Fruit fly (Drosophila melanogaster) whole organism, prepupa: Measurements from ENCODE around the gene Mulk.
A peak's percentile ranks its signal among the peaks of the same experiment; 100 is the strongest.

ENCODE experiments used
- Blimp-1 ChIP-seq: fragments of 200-800 bp; sonication (Bioruptor generic); optimal IDR thresholded peaks from 3 replicates; lab custom pipeline; 2017; ENCODE audit warnings: missing biosample characterization, missing genetic modification characterization, mild to moderate bottlenecking, moderate library complexity, missing genetic modification reagents
- CG10631 ChIP-seq: fragments of 200-800 bp; sonication (Bioruptor generic); optimal IDR thresholded peaks from 2 replicates; lab custom pipeline; 2016; ENCODE audit warnings: missing biosample characterization, missing genetic modification characterization
- CG10669 ChIP-seq: fragments of 200-800 bp; sonication (Bioruptor generic); optimal IDR thresholded peaks from 3 replicates; lab custom pipeline; 2018; ENCODE audit warnings: missing biosample characterization, mild to moderate bottlenecking, missing genetic modification characterization, moderate library complexity
- CG11294 ChIP-seq: fragments of 200-800 bp; sonication (Bioruptor generic); IDR thresholded peaks from 2 replicates; pipeline ENCODE4 v1.3.6; 2022; ENCODE audit warnings: missing biosample characterization, missing genetic modification characterization
- CG11902 ChIP-seq: fragments of 200-800 bp; sonication (Bioruptor generic); optimal IDR thresholded peaks from 3 replicates; lab custom pipeline; 2016; ENCODE audit warnings: missing biosample characterization, missing genetic modification characterization
- CG15336 ChIP-seq: fragments of 200-800 bp; sonication (Bioruptor generic); IDR thresholded peaks from 2 replicates; pipeline ENCODE4 v1.3.6; 2022; ENCODE audit warnings: missing biosample characterization, missing genetic modification characterization
- CG3032 ChIP-seq: fragments of 200-800 bp; optimal IDR thresholded peaks from 2 replicates; lab custom pipeline; 2019; ENCODE audit warnings: missing biosample characterization, mild to moderate bottlenecking, missing genetic modification characterization, moderate library complexity
- CG31627 ChIP-seq: fragments of 200-800 bp; sonication (Bioruptor generic); optimal IDR thresholded peaks from 3 replicates; lab custom pipeline; 2016; ENCODE audit warnings: missing biosample characterization, missing genetic modification characterization
- CG32006 ChIP-seq: fragments of 200-800 bp; sonication (Bioruptor generic); optimal IDR thresholded peaks from 3 replicates; lab custom pipeline; 2017; ENCODE audit warnings: missing biosample characterization, mild to moderate bottlenecking, missing genetic modification characterization
- CG3919 ChIP-seq: fragments of 200-800 bp; sonication (Bioruptor generic); optimal IDR thresholded peaks from 3 replicates; lab custom pipeline; 2016; ENCODE audit warnings: missing biosample characterization, missing genetic modification characterization
- CG4318 ChIP-seq: fragments of 200-800 bp; sonication (Bioruptor generic); optimal IDR thresholded peaks from 3 replicates; lab custom pipeline; 2017; ENCODE audit warnings: missing biosample characterization, mild to moderate bottlenecking, missing genetic modification characterization
- CG6163 ChIP-seq: fragments of 200-800 bp; sonication (Bioruptor generic); IDR thresholded peaks from 3 replicates; pipeline ENCODE4 v1.3.6; 2022; ENCODE audit warnings: missing biosample characterization, missing genetic modification characterization
- CG6792 ChIP-seq: fragments of 200-800 bp; sonication (Bioruptor generic); optimal IDR thresholded peaks from 3 replicates; lab custom pipeline; 2016; ENCODE audit warnings: missing biosample characterization, missing genetic modification characterization
- CG6808 ChIP-seq: fragments of 200-800 bp; sonication (Bioruptor generic); optimal IDR thresholded peaks from 3 replicates; lab custom pipeline; 2017; ENCODE audit warnings: missing biosample characterization, missing genetic modification characterization, mild to moderate bottlenecking, moderate library complexity, missing genetic modification reagents
- CG6854 ChIP-seq: fragments of 200-800 bp; sonication (Bioruptor generic); optimal IDR thresholded peaks from 2 replicates; lab custom pipeline; 2017; ENCODE audit warnings: missing biosample characterization, mild to moderate bottlenecking, missing genetic modification characterization
- CG8119 ChIP-seq: fragments of 200-800 bp; sonication (Bioruptor generic); IDR thresholded peaks from 3 replicates; pipeline ENCODE4 v1.3.6; 2022; ENCODE audit warnings: missing biosample characterization, missing genetic modification characterization
- CG9139 ChIP-seq: fragments of 200-800 bp; sonication (Bioruptor generic); optimal IDR thresholded peaks from 3 replicates; lab custom pipeline; 2017; ENCODE audit warnings: missing biosample characterization, mild to moderate bottlenecking, missing genetic modification characterization
- Eip78C ChIP-seq: fragments of 200-800 bp; sonication (Bioruptor generic); peaks from one replicate; lab custom pipeline; 2016; ENCODE audit warnings: missing biosample characterization, missing genetic modification characterization
- Eip93F ChIP-seq: fragments of 200-800 bp; sonication (Bioruptor generic); optimal IDR thresholded peaks from 2 replicates; lab custom pipeline; 2016; ENCODE audit warnings: missing biosample characterization, mild to moderate bottlenecking, missing genetic modification characterization
- Ets21C ChIP-seq: fragments of 200-800 bp; sonication (Bioruptor generic); optimal IDR thresholded peaks from 3 replicates; lab custom pipeline; 2016; ENCODE audit warnings: missing biosample characterization, missing genetic modification characterization
- Ets96B ChIP-seq: fragments of 200-800 bp; optimal IDR thresholded peaks from 2 replicates; lab custom pipeline; 2019; ENCODE audit warnings: missing biosample characterization, mild to moderate bottlenecking, missing genetic modification characterization, moderate library complexity
- Gug ChIP-seq: fragments of 200-800 bp; sonication (Bioruptor generic); IDR thresholded peaks from 2 replicates; pipeline ENCODE4 v1.3.6; 2022; ENCODE audit warnings: missing biosample characterization, missing genetic modification characterization
- Met ChIP-seq: fragments of 200-800 bp; sonication (Bioruptor generic); optimal IDR thresholded peaks from 3 replicates; lab custom pipeline; 2016; ENCODE audit warnings: missing biosample characterization, missing genetic modification characterization
- OdsH ChIP-seq: fragments of 200-800 bp; sonication (Bioruptor generic); optimal IDR thresholded peaks from 3 replicates; lab custom pipeline; 2016; ENCODE audit warnings: missing biosample characterization, missing genetic modification characterization
- Smox ChIP-seq: fragments of 200-800 bp; sonication (Bioruptor generic); optimal IDR thresholded peaks from 3 replicates; lab custom pipeline; 2016; ENCODE audit warnings: missing biosample characterization, missing genetic modification characterization
- Sox102F ChIP-seq: fragments of 200-800 bp; sonication (Bioruptor generic); optimal IDR thresholded peaks from 2 replicates; lab custom pipeline; 2016; ENCODE audit warnings: missing biosample characterization, mild to moderate bottlenecking, missing genetic modification characterization
- Sox14 ChIP-seq: fragments of 200-800 bp; sonication (Bioruptor generic); optimal IDR thresholded peaks from 3 replicates; lab custom pipeline; 2016; ENCODE audit warnings: missing biosample characterization, missing genetic modification characterization
- dac ChIP-seq: fragments of 200-800 bp; sonication (Bioruptor generic); optimal IDR thresholded peaks from 2 replicates; lab custom pipeline; 2017; ENCODE audit warnings: missing biosample characterization, mild to moderate bottlenecking, missing genetic modification characterization
- eg ChIP-seq: fragments of 200-800 bp; sonication (Bioruptor generic); IDR thresholded peaks from 3 replicates; pipeline ENCODE4 v1.3.6; 2022; ENCODE audit warnings: missing biosample characterization, missing genetic modification characterization
- esn ChIP-seq: fragments of 200-800 bp; sonication (Bioruptor generic); optimal IDR thresholded peaks from 2 replicates; lab custom pipeline; 2016; ENCODE audit warnings: missing biosample characterization, mild to moderate bottlenecking, missing genetic modification characterization, moderate library complexity
- fd59A ChIP-seq: fragments of 200-800 bp; sonication (Bioruptor generic); optimal IDR thresholded peaks from 2 replicates; lab custom pipeline; 2017; ENCODE audit warnings: missing biosample characterization, mild to moderate bottlenecking, missing genetic modification characterization, missing genetic modification reagents
- fd85E ChIP-seq: fragments of 200-800 bp; sonication (Bioruptor generic); optimal IDR thresholded peaks from 3 replicates; lab custom pipeline; 2016; ENCODE audit warnings: missing biosample characterization, missing genetic modification characterization
- lz ChIP-seq: fragments of 200-800 bp; sonication (Bioruptor generic); optimal IDR thresholded peaks from 3 replicates; lab custom pipeline; 2016; ENCODE audit warnings: missing biosample characterization, missing genetic modification characterization
- pdm3 ChIP-seq: fragments of 200-800 bp; sonication (Bioruptor generic); optimal IDR thresholded peaks from 3 replicates; lab custom pipeline; 2016; ENCODE audit warnings: missing biosample characterization, missing genetic modification characterization
- svp ChIP-seq: fragments of 200-800 bp; sonication (Bioruptor generic); peaks from one replicate; lab custom pipeline; 2016; ENCODE audit warnings: missing biosample characterization, missing genetic modification characterization
- topi ChIP-seq: fragments of 200-800 bp; sonication (Bioruptor generic); optimal IDR thresholded peaks from 3 replicates; lab custom pipeline; 2016; ENCODE audit warnings: missing biosample characterization, missing genetic modification characterization

The Mulk gene

dm6 chr2L:10291276-10291675, 21.4 kb downstream of the Mulk start:
- TF ChIP-seq topi (GFP tag; lab: Kevin White, UChicago) (no peak), dac (no peak), Smox (GFP tag; lab: Kevin White, UChicago) (no peak), lz (no peak), Ets96B (tag; lab: Kevin White, UChicago) (no peak), CG9139 (GFP tag; lab: Kevin White, UChicago) (no peak)

- TF ChIP-seq esn (peak; percentile 70), CG3919 (no peak), eg (GFP tag; lab: Robert Waterston, UW) (no peak), CG4318 (GFP tag; lab: Kevin White, UChicago) (no peak), fd85E (GFP tag; lab: Kevin White, UChicago) (peak; percentile 7), pdm3 (GFP tag; lab: Kevin White, UChicago) (no peak), Blimp-1 (no peak), CG31627 (GFP tag; lab: Kevin White, UChicago) (peak; percentile 63), CG11902 (GFP tag; lab: Kevin White, UChicago) (peak; percentile 11), Gug (no peak), Sox102F (GFP tag; lab: Kevin White, UChicago) (no peak), dac (no peak), CG15336 (GFP tag; lab: Robert Waterston, UW) (peak; percentile 68; the same call in 1 of the 2 replicates), CG6808 (GFP tag; lab: Kevin White, UChicago) (no peak), CG11294 (GFP tag; lab: Robert Waterston, UW) (no peak; the same call in 1 of the 2 replicates), CG8119 (no peak; the same call in 2 of the 3 replicates), Eip93F (GFP tag; lab: Kevin White, UChicago) (no peak), fd59A (GFP tag; lab: Kevin White, UChicago) (no peak), Sox14 (no peak), CG9139 (GFP tag; lab: Kevin White, UChicago) (no peak), CG6792 (GFP tag; lab: Kevin White, UChicago) (peak; percentile 29), Met (no peak), CG6854 (GFP tag; lab: Kevin White, UChicago) (no peak), svp (GFP tag; lab: Kevin White, UChicago) (no peak), CG32006 (no peak), Ets21C (GFP tag; lab: Kevin White, UChicago) (no peak), CG3032 (tag; lab: Kevin White, UChicago) (peak; percentile 67), CG10631 (GFP tag; lab: Kevin White, UChicago) (no peak), OdsH (GFP tag; lab: Kevin White, UChicago) (no peak), CG10669 (GFP tag; lab: Kevin White, UChicago) (no peak), CG6163 (GFP tag; lab: Robert Waterston, UW) (no peak)
Measured at dm6 chr2L:10292066-10292560, 22.3 kb downstream of the Mulk start, which contains the start of gene Ufd4. TSS of gene Ufd4 (minus strand) at chr2L:10292365.

dm6 chr2L:10294798-10295669, 25.2 kb downstream of the Mulk start, which contains the start of gene Hand:
TSS of gene Hand (minus strand) at chr2L:10295385.
- peak; percentile 26 for TF ChIP-seq Eip78C (GFP tag; lab: Kevin White, UChicago)
- no peak for TF ChIP-seq CG9139 (GFP tag; lab: Kevin White, UChicago)
- TF ChIP-seq pdm3 (GFP tag; lab: Kevin White, UChicago): no peak
